Worm (Caenorhabditis elegans) whole organism, young adult: Measurements from ENCODE around the gene F28A12.10.

Experiments used
- B0261.1 ChIP-seq: sonication (generic microtip); optimal IDR thresholded peaks from 2 replicates; lab custom pipeline; 2016; ENCODE audit warnings: mild to moderate bottlenecking, missing genetic modification characterization, moderate library complexity, missing compliant biosample characterization
- D2030.7 ChIP-seq: fragments of 200-800 bp; sonication (Bioruptor generic); IDR thresholded peaks from 2 replicates; pipeline ENCODE4 v1.3.6; 2022; ENCODE audit warnings: missing genetic modification reagents, missing genetic modification characterization, missing compliant biosample characterization
- F57A8.1 ChIP-seq: fragments of 200-800 bp; sonication (Bioruptor generic); optimal IDR thresholded peaks from 2 replicates; lab custom pipeline; 2018; ENCODE audit warnings: mild to moderate bottlenecking, missing genetic modification characterization, moderate library complexity, missing compliant biosample characterization
- K12H6.12 ChIP-seq: fragments of 200-800 bp; sonication (Bioruptor generic); optimal IDR thresholded peaks from 2 replicates; lab custom pipeline; 2018; ENCODE audit warnings: mild to moderate bottlenecking, missing genetic modification characterization, missing compliant biosample characterization
- T26A5.8 ChIP-seq: sonication (generic microtip); optimal IDR thresholded peaks from 2 replicates; lab custom pipeline; 2016; ENCODE audit warnings: missing genetic modification characterization, missing compliant biosample characterization
- Y53F4B.3 ChIP-seq: fragments of 200-800 bp; sonication (Bioruptor generic); IDR thresholded peaks from 2 replicates; pipeline ENCODE4 v1.3.6; 2022; ENCODE audit warnings: missing genetic modification reagents, missing genetic modification characterization, missing compliant biosample characterization
- Y79H2A.3 ChIP-seq: fragments of 200-800 bp; sonication (Bioruptor generic); conservative IDR thresholded peaks from 2 replicates; pipeline ENCODE4 v1.3.6; 2022; ENCODE audit warnings: missing genetic modification reagents, missing genetic modification characterization, missing compliant biosample characterization
- ZK185.1 ChIP-seq: sonication (generic microtip); optimal IDR thresholded peaks from 2 replicates; lab custom pipeline; 2016; ENCODE audit warnings: mild to moderate bottlenecking, missing genetic modification characterization, missing compliant biosample characterization; ENCODE audit not compliant: poor library complexity, severe bottlenecking
- akir-1 ChIP-seq: fragments of 200-800 bp; sonication (Bioruptor generic); optimal IDR thresholded peaks from 2 replicates; lab custom pipeline; 2018; ENCODE audit warnings: mild to moderate bottlenecking, missing genetic modification characterization, moderate library complexity, missing compliant biosample characterization
- ama-1 ChIP-seq, 3 experiments: fragments of 150-350 bp in 1 of 3; sonication (generic microtip) in 2 of 3; optimal IDR thresholded peaks; 2 replicates each; lab custom pipeline; 2014 to 2018; ENCODE audit warnings: missing biosample characterization in 2 of 3, missing genetic modification characterization in 2 of 3, missing genetic modification reagents in 2 of 3
- aptf-2 ChIP-seq: fragments of 200-800 bp; sonication (Bioruptor generic); conservative IDR thresholded peaks from 2 replicates; pipeline ENCODE4 v1.3.6; 2022; ENCODE audit warnings: missing genetic modification reagents, missing genetic modification characterization, missing compliant biosample characterization
- atf-7 ChIP-seq: sonication (generic microtip); optimal IDR thresholded peaks from 2 replicates; lab custom pipeline; 2017; ENCODE audit warnings: mild to moderate bottlenecking, missing genetic modification characterization, missing compliant biosample characterization
- ceh-58 ChIP-seq: fragments of 200-800 bp; sonication (Bioruptor generic); IDR thresholded peaks from 2 replicates; pipeline ENCODE4 v1.3.6; 2022; ENCODE audit warnings: missing genetic modification characterization, missing compliant biosample characterization
- dpff-1 ChIP-seq: sonication (generic microtip); optimal IDR thresholded peaks from 2 replicates; lab custom pipeline; 2017; ENCODE audit warnings: mild to moderate bottlenecking, missing genetic modification characterization, missing compliant biosample characterization
- dpl-1 ChIP-seq: fragments of 150-350 bp; optimal IDR thresholded peaks from 2 replicates; lab custom pipeline; 2014; ENCODE audit warnings: missing biosample characterization, missing genetic modification reagents, missing genetic modification characterization
- egl-44 ChIP-seq: fragments of 200-800 bp; sonication (Bioruptor generic); IDR thresholded peaks from 2 replicates; pipeline ENCODE4 v1.3.6; 2022; ENCODE audit warnings: missing genetic modification reagents, missing genetic modification characterization, missing compliant biosample characterization
- egrh-3 ChIP-seq: fragments of 200-800 bp; sonication (Bioruptor generic); IDR thresholded peaks from 2 replicates; pipeline ENCODE4 v1.3.6; 2022; ENCODE audit warnings: missing genetic modification reagents, missing genetic modification characterization, missing compliant biosample characterization
- hlh-12 ChIP-seq: sonication (generic microtip); optimal IDR thresholded peaks from 2 replicates; lab custom pipeline; 2016; ENCODE audit warnings: missing genetic modification characterization, missing compliant biosample characterization
- hlh-26 ChIP-seq: fragments of 200-800 bp; sonication (Bioruptor generic); conservative IDR thresholded peaks from 2 replicates; pipeline ENCODE4 v1.3.6; 2022; ENCODE audit warnings: missing genetic modification reagents, missing genetic modification characterization, missing compliant biosample characterization
- hmg-20 ChIP-seq: fragments of 200-800 bp; sonication (Bioruptor generic); IDR thresholded peaks from 2 replicates; pipeline ENCODE4 v1.3.6; 2022; ENCODE audit warnings: missing genetic modification reagents, missing genetic modification characterization, missing compliant biosample characterization
- let-607 ChIP-seq, 2 experiments: fragments of 200-800 bp in 1 of 2; sonication (Bioruptor generic) in 1 of 2; sonication (generic microtip) in 1 of 2; optimal IDR thresholded peaks; 2 replicates each; lab custom pipeline; 2016 to 2018; ENCODE audit warnings: mild to moderate bottlenecking in 2 of 2, missing compliant biosample characterization in 2 of 2, missing genetic modification characterization in 2 of 2, moderate library complexity in 2 of 2, missing genotype in 1 of 2
- lin-35 ChIP-seq, 3 experiments: fragments of 150-350 bp in 2 of 3; sonication (generic microtip) in 1 of 3; optimal IDR thresholded peaks; 2 replicates each; lab custom pipeline; 2014 to 2018; ENCODE audit warnings: missing biosample characterization in 3 of 3, missing genetic modification characterization in 3 of 3, missing genetic modification reagents in 3 of 3
- mel-28 ChIP-seq: sonication (generic microtip); optimal IDR thresholded peaks from 2 replicates; lab custom pipeline; 2016; ENCODE audit warnings: borderline replicate concordance, mild to moderate bottlenecking, missing genetic modification characterization, missing compliant biosample characterization
- mxl-1 ChIP-seq: sonication (generic microtip); optimal IDR thresholded peaks from 2 replicates; lab custom pipeline; 2016; ENCODE audit warnings: missing genetic modification characterization, missing compliant biosample characterization
- nfya-1 ChIP-seq: sonication (generic microtip); optimal IDR thresholded peaks from 2 replicates; lab custom pipeline; 2017; ENCODE audit warnings: antibody characterized with exemption, missing compliant biosample characterization, missing genetic modification characterization, borderline replicate concordance; ENCODE audit not compliant: insufficient read depth
- sdz-38 ChIP-seq: sonication (generic microtip); optimal IDR thresholded peaks from 2 replicates; lab custom pipeline; 2016; ENCODE audit warnings: missing genotype, missing genetic modification characterization, missing compliant biosample characterization
- snpc-4 ChIP-seq, 5 experiments: fragments of 150-350 bp in 1 of 5; sonication (generic microtip) in 4 of 5; optimal IDR thresholded peaks; 2 replicates each; lab custom pipeline; 2014 to 2018; ENCODE audit warnings: missing genetic modification characterization in 5 of 5, missing biosample characterization in 3 of 5, antibody characterized with exemption in 2 of 5, mild to moderate bottlenecking in 2 of 5, missing compliant biosample characterization in 2 of 5, missing genotype in 2 of 5, moderate library complexity in 2 of 5, missing genetic modification reagents in 1 of 5
- sptf-2 ChIP-seq: fragments of 200-800 bp; sonication (Bioruptor generic); optimal IDR thresholded peaks from 2 replicates; lab custom pipeline; 2018; ENCODE audit warnings: mild to moderate bottlenecking, missing genetic modification characterization, missing compliant biosample characterization
- tbp1 ChIP-seq: fragments of 200-800 bp; sonication (Bioruptor generic); optimal IDR thresholded peaks from 2 replicates; lab custom pipeline; 2018; ENCODE audit warnings: mild to moderate bottlenecking, missing genetic modification characterization, missing compliant biosample characterization
- tbx-9 ChIP-seq: sonication (generic microtip); optimal IDR thresholded peaks from 2 replicates; lab custom pipeline; 2016; ENCODE audit warnings: borderline replicate concordance, missing genetic modification characterization, inconsistent platforms, missing compliant biosample characterization
- unc-130 ChIP-seq: sonication (generic microtip); optimal IDR thresholded peaks from 2 replicates; lab custom pipeline; 2016; ENCODE audit warnings: missing genetic modification reagents, missing genetic modification characterization, missing compliant biosample characterization
- ztf-26 ChIP-seq: sonication (generic microtip); optimal IDR thresholded peaks from 2 replicates; lab custom pipeline; 2017; ENCODE audit warnings: missing genetic modification characterization, missing compliant biosample characterization

Gene F28A12.10

ce11 chrV:8677193-8677592 lies 39.6 kb upstream of the F28A12.10 start, which contains the start of gene ZC190.6:
ZC190.6 (minus strand) TSS chrV:8677293.
- TF ChIP-seq egl-44 (GFP tag; lab: Robert Waterston, UW) (no peak), unc-130 (no peak), ztf-26 (tag; lab: Kevin White, UChicago) (no peak), hmg-20 (GFP tag; lab: Robert Waterston, UW) (no peak), tbp1 (GFP tag; lab: Kevin White, UChicago) (no peak), Y79H2A.3 (GFP tag; lab: Robert Waterston, UW) (no peak), Y53F4B.3 (GFP tag; lab: Robert Waterston, UW) (no peak), dpl-1 (GFP tag; lab: Kevin White, UChicago) (no peak), ZK185.1 (tag; lab: Kevin White, UChicago) (no peak), nfya-1 (tag; lab: Kevin White, UChicago) (no peak), atf-7 (tag; lab: Kevin White, UChicago) (no peak), aptf-2 (no peak), D2030.7 (GFP tag; lab: Robert Waterston, UW) (no peak), K12H6.12 (tag; lab: Kevin White, UChicago) (no peak), sptf-2 (GFP tag; lab: Kevin White, UChicago) (no peak)

ce11 chrV:8673498-8673897 lies 35.9 kb upstream of the F28A12.10 start, which contains the start of gene ZC190.5:
ZC190.5 (minus strand) TSS chrV:8673598.
- TF ChIP-seq tbp1 (GFP tag; lab: Kevin White, UChicago) = no peak
- TF ChIP-seq nfya-1 (tag; lab: Kevin White, UChicago) = no peak
- no peak for TF ChIP-seq T26A5.8 (tag; lab: Kevin White, UChicago)
- TF ChIP-seq B0261.1 (tag; lab: Kevin White, UChicago) = no peak
- TF ChIP-seq sdz-38 (tag; lab: Kevin White, UChicago) = no peak
- TF ChIP-seq ama-1 (optimal IDR thresholded peaks at IDR 0.05; lab: Kevin White, UChicago) = no peak
- no peak for TF ChIP-seq ama-1 (GFP tag; optimal IDR thresholded peaks at IDR 0.05; lab: Kevin White, UChicago)
- TF ChIP-seq F57A8.1 (GFP tag; lab: Kevin White, UChicago) = no peak
- TF ChIP-seq, all 124 proteins: peak for 0

- TF ChIP-seq egl-44 (GFP tag; lab: Robert Waterston, UW) = no peak
- TF ChIP-seq hlh-26 (GFP tag; lab: Robert Waterston, UW) = no peak
- no peak for TF ChIP-seq mel-28 (tag; lab: Kevin White, UChicago)
Observed at ce11 chrV:8671568-8672123, 34.1 kb upstream of the F28A12.10 start.

DNA sequence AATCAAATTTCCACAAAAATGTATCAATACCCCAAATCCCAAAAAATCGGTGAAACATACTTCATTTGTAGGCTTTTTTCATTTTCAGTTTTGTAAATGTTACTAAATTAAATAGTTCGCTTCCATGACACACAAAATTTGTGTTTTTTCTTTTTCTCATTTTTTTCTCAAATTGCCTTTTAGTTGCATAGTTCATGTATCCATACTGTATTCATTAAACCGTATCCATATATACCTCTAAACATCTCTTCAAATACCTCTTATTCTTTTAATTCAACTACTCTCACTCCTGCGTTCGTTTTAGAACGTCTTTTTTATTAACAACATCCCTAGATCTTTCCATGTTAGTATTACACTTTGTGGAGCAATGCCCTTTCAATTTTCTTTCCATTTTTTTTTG lies 33.2 kb upstream of the F28A12.10 start:
- no peak for TF ChIP-seq hlh-12
- TF ChIP-seq ceh-58 (GFP tag; lab: Robert Waterston, UW) = no peak
- no peak for TF ChIP-seq akir-1 (GFP tag; lab: Kevin White, UChicago)
- no peak for TF ChIP-seq lin-35 (GFP tag; optimal IDR thresholded peaks at IDR 0.05; lab: Kevin White, UChicago)
- no peak for TF ChIP-seq tbx-9 (tag; lab: Kevin White, UChicago)
- no peak for TF ChIP-seq let-607 (tag; optimal IDR thresholded peaks at IDR 0.05; lab: Kevin White, UChicago)
- TF ChIP-seq F57A8.1 (GFP tag; lab: Kevin White, UChicago) = no peak
- no peak for TF ChIP-seq mxl-1 (tag; lab: Kevin White, UChicago)
- TF ChIP-seq snpc-4 (GFP tag; optimal IDR thresholded peaks at IDR 0.05; lab: Kevin White, UChicago) = no peak
- no peak for TF ChIP-seq snpc-4 (tag; optimal IDR thresholded peaks at IDR 0.05; lab: Kevin White, UChicago)
- no peak for TF ChIP-seq egrh-3 (GFP tag; lab: Robert Waterston, UW)
- no peak for TF ChIP-seq dpff-1
